Fruit fly (Drosophila melanogaster) whole organism: ENCODE results near the gene KLHL18.

Source experiments
- EcR ChIP-seq, 2 experiments: fragments of >200 bp; optimal IDR thresholded peaks; 2 replicates each; lab custom pipeline; 2017; ENCODE audit warnings: missing biosample characterization in 2 of 2, missing genetic modification characterization in 2 of 2, missing genetic modification reagents in 2 of 2
- psq ChIP-seq: fragments of >200 bp; optimal IDR thresholded peaks from 2 replicates; lab custom pipeline; 2017
- usp ChIP-seq: fragments of >200 bp; optimal IDR thresholded peaks from 2 replicates; lab custom pipeline; 2017; ENCODE audit warnings: missing biosample characterization, missing genetic modification characterization, mixed read lengths

dm6 chr3R:11978278-11978677 is 32.0 kb downstream of the KLHL18 start:
- no peak for TF ChIP-seq usp (GFP tag; lab: Kevin White, UChicago)
- TF ChIP-seq EcR (GFP tag; optimal IDR thresholded peaks at IDR 0.05; lab: Kevin White, UChicago): no peak
- TF ChIP-seq psq (lab: Kevin White, UChicago): no peak
